Fruit fly (Drosophila melanogaster) whole organism, embryonic: ENCODE measurements around the gene CG31294.

Experiments
- ATbp ChIP-seq: fragments of 200-800 bp; sonication (Bioruptor generic); optimal IDR thresholded peaks from 2 replicates; lab custom pipeline; 2017; ENCODE audit warnings: missing biosample characterization, mild to moderate bottlenecking, missing genetic modification characterization, missing genetic modification reagents
- CG13775 ChIP-seq: fragments of 200-800 bp; sonication (Bioruptor generic); optimal IDR thresholded peaks from 3 replicates; lab custom pipeline; 2017; ENCODE audit warnings: missing biosample characterization, mild to moderate bottlenecking, missing genetic modification characterization
- CG14965 ChIP-seq: fragments of 200-800 bp; sonication (Bioruptor generic); optimal IDR thresholded peaks from 2 replicates; lab custom pipeline; 2016; ENCODE audit warnings: missing biosample characterization, missing genetic modification characterization, borderline replicate concordance
- CG17328 ChIP-seq: fragments of 200-800 bp; sonication (Bioruptor generic); IDR thresholded peaks from 2 replicates; pipeline ENCODE4 v1.3.6; 2022; ENCODE audit warnings: missing biosample characterization, missing genetic modification characterization
- CG17361 ChIP-seq: fragments of 200-800 bp; sonication (Bioruptor generic); IDR thresholded peaks from 3 replicates; pipeline ENCODE4 v1.3.6; 2022; ENCODE audit warnings: missing biosample characterization, missing genetic modification characterization
- CG17802 ChIP-seq: fragments of 200-800 bp; sonication (Bioruptor generic); optimal IDR thresholded peaks from 2 replicates; lab custom pipeline; 2018; ENCODE audit warnings: missing biosample characterization, mild to moderate bottlenecking, missing genetic modification characterization, moderate library complexity
- CG18262 ChIP-seq: fragments of 200-800 bp; optimal IDR thresholded peaks from 3 replicates; lab custom pipeline; 2019; ENCODE audit warnings: missing biosample characterization, mild to moderate bottlenecking, missing genetic modification characterization, moderate library complexity
- CG2129 ChIP-seq: fragments of 200-800 bp; sonication (Bioruptor generic); IDR thresholded peaks from 2 replicates; pipeline ENCODE4 v1.3.6; 2022; ENCODE audit warnings: missing biosample characterization, missing genetic modification characterization; ENCODE audit not compliant: partially characterized antibody
- CG2202 ChIP-seq: fragments of 200-800 bp; sonication (Bioruptor generic); optimal IDR thresholded peaks from 2 replicates; lab custom pipeline; 2018; ENCODE audit warnings: missing biosample characterization, mild to moderate bottlenecking, missing genetic modification characterization
- CG30020 ChIP-seq: fragments of 200-800 bp; optimal IDR thresholded peaks from 2 replicates; lab custom pipeline; 2019; ENCODE audit warnings: missing biosample characterization, mild to moderate bottlenecking, missing genetic modification characterization, moderate library complexity
- CG31388 ChIP-seq: fragments of 200-800 bp; sonication (Bioruptor generic); optimal IDR thresholded peaks from 2 replicates; lab custom pipeline; 2016; ENCODE audit warnings: missing biosample characterization, missing genetic modification characterization
- CG33213 ChIP-seq: fragments of 200-800 bp; sonication (Bioruptor generic); optimal IDR thresholded peaks from 3 replicates; lab custom pipeline; 2016; ENCODE audit warnings: missing biosample characterization, missing genetic modification characterization
- CG4730 ChIP-seq: fragments of 200-800 bp; sonication (Bioruptor generic); IDR thresholded peaks from 2 replicates; pipeline ENCODE4 v1.3.6; 2022; ENCODE audit warnings: missing biosample characterization, missing genetic modification characterization
- CG5180 ChIP-seq: fragments of 200-800 bp; sonication (Bioruptor generic); optimal IDR thresholded peaks from 3 replicates; lab custom pipeline; 2017; ENCODE audit warnings: missing biosample characterization, missing genetic modification characterization, mild to moderate bottlenecking, moderate library complexity, missing genetic modification reagents
- CG6175 ChIP-seq: fragments of 200-800 bp; sonication (Bioruptor generic); IDR thresholded peaks from 3 replicates; pipeline ENCODE4 v1.3.6; 2022; ENCODE audit warnings: missing biosample characterization, missing genetic modification characterization
- CG6854 ChIP-seq: fragments of 200-800 bp; sonication (Bioruptor generic); optimal IDR thresholded peaks from 3 replicates; lab custom pipeline; 2017; ENCODE audit warnings: missing biosample characterization, mild to moderate bottlenecking, missing genetic modification characterization
- CG7372 ChIP-seq: fragments of 200-800 bp; sonication (Bioruptor generic); IDR thresholded peaks from 2 replicates; pipeline ENCODE4 v1.3.6; 2022; ENCODE audit warnings: missing biosample characterization, missing genetic modification characterization
- CG7987 ChIP-seq: fragments of 200-800 bp; sonication (Bioruptor generic); optimal IDR thresholded peaks from 2 replicates; lab custom pipeline; 2018; ENCODE audit warnings: missing biosample characterization, mild to moderate bottlenecking, missing genetic modification characterization, moderate library complexity
- Dfd ChIP-seq, 2 experiments: fragments of >200 bp; optimal IDR thresholded peaks; 2 replicates each; lab custom pipeline; 2017; ENCODE audit warnings: missing biosample characterization in 2 of 2, missing genetic modification characterization in 2 of 2
- Dll ChIP-seq: fragments of 200-800 bp; sonication (Bioruptor generic); IDR thresholded peaks from 4 replicates; pipeline ENCODE4 v1.3.6; 2022; ENCODE audit warnings: missing biosample characterization, missing genetic modification characterization; ENCODE audit not compliant: partially characterized antibody
- E2f2 ChIP-seq: fragments of 200-800 bp; sonication (Bioruptor generic); IDR thresholded peaks from 2 replicates; pipeline ENCODE4 v1.3.6; 2022; ENCODE audit warnings: missing biosample characterization, missing genetic modification characterization
- H2.0 ChIP-seq: fragments of 200-800 bp; sonication (Bioruptor generic); IDR thresholded peaks from 2 replicates; pipeline ENCODE4 v1.3.6; 2022; ENCODE audit warnings: missing biosample characterization, missing genetic modification characterization
- HHEX ChIP-seq: fragments of 200-800 bp; sonication (Bioruptor generic); optimal IDR thresholded peaks from 3 replicates; lab custom pipeline; 2017; ENCODE audit warnings: missing biosample characterization, mild to moderate bottlenecking, missing genetic modification characterization, missing genetic modification reagents
- NC2β ChIP-seq: fragments of 200-800 bp; sonication (Bioruptor generic); optimal IDR thresholded peaks from 2 replicates; lab custom pipeline; 2016; ENCODE audit warnings: missing biosample characterization, missing genetic modification characterization
- Poxn ChIP-seq: fragments of 200-800 bp; sonication (Bioruptor generic); IDR thresholded peaks from 2 replicates; pipeline ENCODE4 v1.3.6; 2022; ENCODE audit warnings: missing biosample characterization, missing genetic modification characterization
- Ravus ChIP-seq: fragments of 200-800 bp; sonication (Bioruptor generic); IDR thresholded peaks from 2 replicates; pipeline ENCODE4 v1.3.6; 2022; ENCODE audit warnings: missing biosample characterization, missing genetic modification characterization
- Scr ChIP-seq: fragments of 200-800 bp; sonication (Bioruptor generic); IDR thresholded peaks from 2 replicates; pipeline ENCODE4 v1.3.6; 2022; ENCODE audit warnings: missing biosample characterization, missing genetic modification characterization; ENCODE audit not compliant: partially characterized antibody
- Spps ChIP-seq: fragments of 200-800 bp; sonication (Bioruptor generic); optimal IDR thresholded peaks from 2 replicates; lab custom pipeline; 2018; ENCODE audit warnings: missing biosample characterization, mild to moderate bottlenecking, missing genetic modification characterization
- Vsx1 ChIP-seq: fragments of 200-800 bp; sonication (Bioruptor generic); optimal IDR thresholded peaks from 2 replicates; lab custom pipeline; 2017; ENCODE audit warnings: missing biosample characterization, mild to moderate bottlenecking, missing genetic modification characterization, missing genetic modification reagents
- bowl ChIP-seq: fragments of 200-800 bp; sonication (Bioruptor generic); IDR thresholded peaks from 2 replicates; pipeline ENCODE4 v1.3.6; 2022; ENCODE audit warnings: missing biosample characterization, missing genetic modification characterization
- br ChIP-seq: fragments of >200 bp; optimal IDR thresholded peaks from 2 replicates; lab custom pipeline; 2017
- croc ChIP-seq: fragments of 200-800 bp; sonication (Bioruptor generic); conservative IDR thresholded peaks from 3 replicates; pipeline ENCODE4 v1.3.6; 2022; ENCODE audit warnings: missing biosample characterization, missing genetic modification characterization
- dm ChIP-seq: fragments of 200-800 bp; sonication (Bioruptor generic); optimal IDR thresholded peaks from 3 replicates; lab custom pipeline; 2016; ENCODE audit warnings: missing biosample characterization, missing genetic modification characterization
- emc ChIP-seq: fragments of 200-800 bp; sonication (Bioruptor generic); optimal IDR thresholded peaks from 2 replicates; lab custom pipeline; 2016; ENCODE audit warnings: missing biosample characterization, missing genetic modification characterization
- eve ChIP-seq, 2 experiments: fragments of >200 bp; optimal IDR thresholded peaks; 2 replicates each; lab custom pipeline; 2017; ENCODE audit warnings: missing biosample characterization in 2 of 2, missing genetic modification characterization in 2 of 2
- exex ChIP-seq: fragments of 200-800 bp; sonication (Bioruptor generic); optimal IDR thresholded peaks from 4 replicates; lab custom pipeline; 2018; ENCODE audit warnings: missing biosample characterization, mild to moderate bottlenecking, missing genetic modification characterization, moderate library complexity
- eyg ChIP-seq: fragments of 200-800 bp; sonication (Bioruptor generic); optimal IDR thresholded peaks from 3 replicates; lab custom pipeline; 2016; ENCODE audit warnings: missing biosample characterization, missing genetic modification characterization
- fd64A ChIP-seq: fragments of 200-800 bp; sonication (Bioruptor generic); optimal IDR thresholded peaks from 3 replicates; lab custom pipeline; 2018; ENCODE audit warnings: missing biosample characterization, mild to moderate bottlenecking, missing genetic modification characterization
- gt ChIP-seq: fragments of 200-800 bp; sonication (Bioruptor generic); IDR thresholded peaks from 2 replicates; pipeline ENCODE4 v1.3.6; 2022; ENCODE audit warnings: missing biosample characterization, missing genetic modification characterization
- her ChIP-seq: fragments of 200-800 bp; sonication (Bioruptor generic); optimal IDR thresholded peaks from 2 replicates; lab custom pipeline; 2016; ENCODE audit warnings: missing biosample characterization, missing genetic modification characterization
- ind ChIP-seq: fragments of 200-800 bp; sonication (Bioruptor generic); optimal IDR thresholded peaks from 3 replicates; lab custom pipeline; 2016; ENCODE audit warnings: missing biosample characterization, missing genetic modification characterization
- insv ChIP-seq, 2 experiments: fragments of 200-800 bp; sonication (Bioruptor generic); optimal IDR thresholded peaks; 3 replicates each; lab custom pipeline; 2016 to 2018; ENCODE audit warnings: missing biosample characterization in 2 of 2, missing genetic modification characterization in 2 of 2
- jigr1 ChIP-seq: fragments of 200-800 bp; sonication (Bioruptor generic); IDR thresholded peaks from 3 replicates; pipeline ENCODE4 v1.3.6; 2022; ENCODE audit warnings: missing biosample characterization, missing genetic modification characterization
- lmd ChIP-seq: fragments of 200-800 bp; sonication (Bioruptor generic); IDR thresholded peaks from 2 replicates; pipeline ENCODE4 v1.3.6; 2022; ENCODE audit warnings: missing biosample characterization, missing genetic modification characterization
- nau ChIP-seq: fragments of 200-800 bp; sonication (Bioruptor generic); optimal IDR thresholded peaks from 3 replicates; lab custom pipeline; 2017; ENCODE audit warnings: missing biosample characterization, mild to moderate bottlenecking, missing genetic modification characterization, missing genetic modification reagents
- oc ChIP-seq: fragments of 200-800 bp; sonication (Bioruptor generic); optimal IDR thresholded peaks from 2 replicates; lab custom pipeline; 2018; ENCODE audit warnings: missing biosample characterization, mild to moderate bottlenecking, missing genetic modification characterization, moderate library complexity
- odd ChIP-seq: fragments of 200-800 bp; sonication (Bioruptor generic); optimal IDR thresholded peaks from 2 replicates; lab custom pipeline; 2017; ENCODE audit warnings: missing biosample characterization, mild to moderate bottlenecking, missing genetic modification characterization
- otp ChIP-seq: fragments of 200-800 bp; sonication (Bioruptor generic); IDR thresholded peaks from 3 replicates; pipeline ENCODE4, ENCODE4 v1.3.6; 2022; ENCODE audit warnings: missing biosample characterization, missing genetic modification characterization
- pb ChIP-seq: fragments of 200-800 bp; sonication (Bioruptor generic); optimal IDR thresholded peaks from 3 replicates; lab custom pipeline; 2016; ENCODE audit warnings: missing biosample characterization, missing genetic modification characterization
- ranshi ChIP-seq: fragments of 200-800 bp; sonication (Bioruptor generic); IDR thresholded peaks from 2 replicates; pipeline ENCODE4 v1.3.6; 2022; ENCODE audit warnings: missing biosample characterization, missing genetic modification characterization
- unpg ChIP-seq: fragments of 200-800 bp; sonication (Bioruptor generic); optimal IDR thresholded peaks from 3 replicates; lab custom pipeline; 2018; ENCODE audit warnings: missing biosample characterization, mild to moderate bottlenecking, missing genetic modification characterization, moderate library complexity
- vfl ChIP-seq: fragments of 200-800 bp; sonication (Bioruptor generic); optimal IDR thresholded peaks from 2 replicates; lab custom pipeline; 2016; ENCODE audit warnings: missing biosample characterization, missing genetic modification characterization

Gene CG31294

DNA sequence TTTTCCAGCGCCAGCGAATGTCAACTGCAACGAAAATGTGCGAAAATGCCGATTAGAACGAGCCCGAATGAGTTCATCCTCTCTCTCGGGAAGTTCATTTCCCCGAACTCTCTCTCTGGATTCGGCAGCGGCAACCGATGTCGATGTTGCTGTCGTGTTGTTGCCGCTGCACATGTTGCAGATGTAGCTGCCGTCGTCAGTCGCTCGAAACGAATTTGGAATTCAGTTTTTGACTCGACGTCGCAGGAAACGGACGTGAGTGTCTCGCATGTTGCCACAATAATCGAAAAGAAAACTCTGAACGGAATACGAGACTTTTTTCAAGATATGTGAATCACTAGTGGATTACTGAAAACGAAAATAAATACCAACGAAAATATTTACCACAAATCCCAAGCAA, 50.4 kb downstream of the CG31294 start, which contains the start of gene pxb (continued):
- TF ChIP-seq CG5180 (GFP tag; lab: Kevin White, UChicago) (no peak), Scr (GFP tag; lab: Robert Waterston, UW) (0 out of 2 replicates have a peak, but pooled peaks have one; percentile 26), CG17361 (GFP tag; lab: Robert Waterston, UW) (no peak), CG14965 (GFP tag; lab: Kevin White, UChicago) (no peak), Dll (no peak), Ravus (GFP tag; lab: Robert Waterston, UW) (no peak), dm (GFP tag; lab: Kevin White, UChicago) (no peak), CG6854 (GFP tag; lab: Kevin White, UChicago) (no peak), CG6175 (no peak), E2f2 (GFP tag; lab: Robert Waterston, UW) (peak; percentile 23; the same call in 1 of the 2 replicates), NC2β (GFP tag; lab: Kevin White, UChicago) (peak; percentile 35), CG7372 (GFP tag; lab: Robert Waterston, UW) (no peak), ind (GFP tag; lab: Kevin White, UChicago) (no peak), CG4730 (GFP tag; lab: Robert Waterston, UW) (no peak), Poxn (GFP tag; lab: Robert Waterston, UW) (no peak), CG2202 (tag; lab: Kevin White, UChicago) (no peak), insv (GFP tag; optimal IDR thresholded peaks at IDR 0.05; lab: Kevin White, UChicago) (peak in 1 of 2 experiments; percentile 58), ATbp (GFP tag; lab: Kevin White, UChicago) (no peak), gt (GFP tag; lab: Robert Waterston, UW) (no peak), CG30020 (tag; lab: Kevin White, UChicago) (no peak), otp (GFP tag; lab: Robert Waterston, UW) (peak; percentile 52; the same call in 1 of the 3 replicates), odd (no peak), Spps (tag; lab: Kevin White, UChicago) (peak; percentile 22), CG2129 (GFP tag; lab: Robert Waterston, UW) (no peak), ranshi (GFP tag; lab: Robert Waterston, UW) (no peak), CG31388 (GFP tag; lab: Kevin White, UChicago) (no peak), CG17802 (no peak), pb (GFP tag; lab: Kevin White, UChicago) (no peak), H2.0 (GFP tag; lab: Robert Waterston, UW) (no peak), croc (GFP tag; lab: Robert Waterston, UW) (no peak), unpg (peak; percentile 47), CG7987 (GFP tag; lab: Kevin White, UChicago) (no peak), Dfd (GFP tag; optimal IDR thresholded peaks at IDR 0.05; lab: Kevin White, UChicago) (no peak), lmd (GFP tag; lab: Robert Waterston, UW) (no peak), HHEX (GFP tag; lab: Kevin White, UChicago) (no peak), emc (GFP tag; lab: Kevin White, UChicago) (no peak), vfl (GFP tag; lab: Kevin White, UChicago) (no peak), exex (tag; lab: Kevin White, UChicago) (no peak), bowl (GFP tag; lab: Robert Waterston, UW) (peak; percentile 11; the same call in 1 of the 2 replicates), nau (GFP tag; lab: Kevin White, UChicago) (no peak), jigr1 (GFP tag; lab: Robert Waterston, UW) (no peak), CG17328 (peak; percentile 50), br (lab: Kevin White, UChicago) (no peak), eyg (GFP tag; lab: Kevin White, UChicago) (no peak), her (GFP tag; lab: Kevin White, UChicago) (peak; percentile 33), eve (GFP tag; optimal IDR thresholded peaks at IDR 0.05; lab: Kevin White, UChicago) (no peak), CG18262 (tag; lab: Kevin White, UChicago) (no peak), Vsx1 (no peak), CG33213 (no peak), fd64A (GFP tag; lab: Kevin White, UChicago) (peak; percentile 27), oc (tag; lab: Kevin White, UChicago) (peak; percentile 84), CG13775 (peak; percentile 5)
